Worm (Caenorhabditis elegans) whole organism, L4 larva: ENCODE measurements around the gene rme-1.

Experiments used
- Y105C5A.15 ChIP-seq: fragments of 200-800 bp; sonication (Bioruptor generic); IDR thresholded peaks from 2 replicates; pipeline ENCODE4 v1.3.6; 2022; ENCODE audit warnings: missing genetic modification characterization, missing compliant biosample characterization
- Y48G9A.11 ChIP-seq: fragments of 200-800 bp; sonication (Bioruptor generic); IDR thresholded peaks from 2 replicates; pipeline ENCODE4 v1.3.6; 2022; ENCODE audit warnings: missing genetic modification reagents, missing genetic modification characterization, missing compliant biosample characterization
- Y5F2A.4 ChIP-seq: fragments of 200-800 bp; sonication (Bioruptor generic); optimal IDR thresholded peaks from 2 replicates; lab custom pipeline; 2018; ENCODE audit warnings: mild to moderate bottlenecking, missing genetic modification characterization, missing compliant biosample characterization
- ZK546.5 ChIP-seq, 2 experiments: sonication (generic microtip); optimal IDR thresholded peaks; 2 replicates each; lab custom pipeline; 2017; ENCODE audit warnings: missing biosample characterization in 2 of 2, missing genetic modification characterization in 2 of 2
- aha-1 ChIP-seq: fragments of 150-350 bp; peaks from one replicate; lab custom pipeline; 2014; ENCODE audit warnings: missing biosample characterization, missing genetic modification characterization
- aly-2 ChIP-seq: sonication (generic microtip); optimal IDR thresholded peaks from 2 replicates; lab custom pipeline; 2018; ENCODE audit warnings: missing biosample characterization, missing genetic modification characterization
- ceh-62 ChIP-seq: sonication (generic microtip); optimal IDR thresholded peaks from 2 replicates; lab custom pipeline; 2017; ENCODE audit warnings: missing biosample characterization, missing genetic modification characterization
- cey-2 ChIP-seq: sonication (generic microtip); optimal IDR thresholded peaks from 3 replicates; lab custom pipeline; 2017; ENCODE audit warnings: missing genetic modification characterization, mild to moderate bottlenecking, missing compliant biosample characterization, antibody characterized with exemption, borderline replicate concordance; ENCODE audit not compliant: insufficient read depth
- daf-12 ChIP-seq: fragments of 150-350 bp; optimal IDR thresholded peaks from 2 replicates; lab custom pipeline; 2014; ENCODE audit warnings: missing biosample characterization, missing genetic modification reagents, missing genetic modification characterization
- daf-16 ChIP-seq, 3 experiments: sonication (generic microtip); optimal IDR thresholded peaks; 2 replicates each; lab custom pipeline; 2016 to 2017; ENCODE audit warnings: missing genetic modification characterization in 3 of 3, missing genetic modification reagents in 3 of 3, mild to moderate bottlenecking in 2 of 3, missing compliant biosample characterization in 2 of 3, missing biosample characterization in 1 of 3, moderate library complexity in 1 of 3
- daf-19 ChIP-seq: fragments of 200-800 bp; sonication (Bioruptor generic); conservative IDR thresholded peaks from 2 replicates; pipeline ENCODE4 v1.3.6; 2022; ENCODE audit warnings: missing genetic modification characterization, missing compliant biosample characterization
- dmd-6 ChIP-seq: fragments of 200-800 bp; sonication (Bioruptor generic); IDR thresholded peaks from 2 replicates; pipeline ENCODE4 v1.3.6; 2022; ENCODE audit warnings: missing genetic modification reagents, missing genetic modification characterization, missing compliant biosample characterization
- dmd-9 ChIP-seq: fragments of 200-800 bp; sonication (Bioruptor generic); IDR thresholded peaks from 2 replicates; pipeline ENCODE4 v1.3.6; 2022; ENCODE audit warnings: missing genetic modification reagents, missing genetic modification characterization, missing compliant biosample characterization
- dve-1 ChIP-seq: sonication (generic microtip); optimal IDR thresholded peaks from 2 replicates; lab custom pipeline; 2017; ENCODE audit warnings: antibody characterized with exemption, mild to moderate bottlenecking, missing genetic modification characterization, missing compliant biosample characterization; ENCODE audit not compliant: insufficient read depth
- hif-1 ChIP-seq, 2 experiments: sonication (generic microtip); optimal IDR thresholded peaks; 2 replicates each; lab custom pipeline; 2016 to 2017; ENCODE audit warnings: missing compliant biosample characterization in 2 of 2, missing genetic modification characterization in 2 of 2, missing genetic modification reagents in 2 of 2, missing genotype in 2 of 2, mild to moderate bottlenecking in 1 of 2
- hlh-11 ChIP-seq: fragments of 200-800 bp; sonication (Bioruptor generic); optimal IDR thresholded peaks from 2 replicates; lab custom pipeline; 2018; ENCODE audit warnings: mild to moderate bottlenecking, missing genetic modification characterization, missing compliant biosample characterization
- hlh-30 ChIP-seq: sonication (generic microtip); optimal IDR thresholded peaks from 2 replicates; lab custom pipeline; 2017; ENCODE audit warnings: antibody characterized with exemption, mild to moderate bottlenecking, missing genetic modification characterization, missing compliant biosample characterization; ENCODE audit not compliant: insufficient read depth
- lim-7 ChIP-seq: fragments of 200-800 bp; sonication (Bioruptor generic); IDR thresholded peaks from 2 replicates; pipeline ENCODE4 v1.3.6; 2022; ENCODE audit warnings: missing genetic modification characterization, missing compliant biosample characterization
- lin-1 ChIP-seq: fragments of 200-800 bp; sonication (Bioruptor generic); IDR thresholded peaks from 2 replicates; pipeline ENCODE4 v1.3.6; 2022; ENCODE audit warnings: missing genetic modification reagents, missing genetic modification characterization, missing compliant biosample characterization
- lin-13 ChIP-seq: fragments of 150-350 bp; optimal IDR thresholded peaks from 2 replicates; lab custom pipeline; 2014; ENCODE audit warnings: missing biosample characterization, missing genetic modification reagents, missing genetic modification characterization
- lin-29 ChIP-seq: fragments of 200-800 bp; sonication (Bioruptor generic); IDR thresholded peaks from 2 replicates; pipeline ENCODE4 v1.3.6; 2022; ENCODE audit warnings: missing genetic modification reagents, missing genetic modification characterization, missing compliant biosample characterization
- lin-38 ChIP-seq: fragments of 200-800 bp; sonication (Bioruptor generic); IDR thresholded peaks from 2 replicates; pipeline ENCODE4 v1.3.6; 2022; ENCODE audit warnings: missing genetic modification reagents, missing genetic modification characterization, missing compliant biosample characterization
- lsy-2 ChIP-seq, 2 experiments: fragments of 150-350 bp in 1 of 2; sonication (generic microtip) in 1 of 2; optimal IDR thresholded peaks; 2 replicates each; lab custom pipeline; 2014 to 2017; ENCODE audit warnings: missing biosample characterization in 2 of 2, missing genetic modification characterization in 2 of 2
- mdl-1 ChIP-seq, 2 experiments: fragments of 150-350 bp in 1 of 2; sonication (generic microtip) in 1 of 2; optimal IDR thresholded peaks; 2 replicates each; lab custom pipeline; 2014 to 2017; ENCODE audit warnings: missing biosample characterization in 2 of 2, missing genetic modification characterization in 2 of 2
- mdt-29 ChIP-seq: fragments of 200-800 bp; sonication (Bioruptor generic); IDR thresholded peaks from 2 replicates; pipeline ENCODE4 v1.3.6; 2022; ENCODE audit warnings: missing genetic modification reagents, missing genetic modification characterization, missing compliant biosample characterization
- mxl-3 ChIP-seq: fragments of 200-800 bp; sonication (Bioruptor generic); optimal IDR thresholded peaks from 2 replicates; lab custom pipeline; 2018; ENCODE audit warnings: mild to moderate bottlenecking, missing genetic modification characterization, missing compliant biosample characterization
- nhr-25 ChIP-seq: sonication (generic microtip); optimal IDR thresholded peaks from 2 replicates; lab custom pipeline; 2017; ENCODE audit warnings: missing genetic modification characterization, mild to moderate bottlenecking, missing compliant biosample characterization, antibody characterized with exemption, moderate library complexity, borderline replicate concordance; ENCODE audit not compliant: insufficient read depth
- nhr-28 ChIP-seq: fragments of 150-350 bp; optimal IDR thresholded peaks from 2 replicates; lab custom pipeline; 2014; ENCODE audit warnings: missing biosample characterization, missing genetic modification characterization
- nhr-48 ChIP-seq: sonication (generic microtip); optimal IDR thresholded peaks from 2 replicates; lab custom pipeline; 2016; ENCODE audit warnings: mild to moderate bottlenecking, missing genetic modification characterization, missing compliant biosample characterization
- pha-4 ChIP-seq, 2 experiments: fragments of 150-350 bp in 1 of 2; fragments of 200-800 bp in 1 of 2; sonication (Bioruptor generic) in 1 of 2; IDR thresholded peaks in 1 of 2; optimal IDR thresholded peaks in 1 of 2; 2 replicates each; pipeline versions ENCODE4 v1.3.6 to Lab custom; 2014 to 2022; ENCODE audit warnings: missing genetic modification characterization in 2 of 2, missing genetic modification reagents in 2 of 2, missing biosample characterization in 1 of 2, missing compliant biosample characterization in 1 of 2
- sdz-12 ChIP-seq: fragments of 200-800 bp; sonication (Bioruptor generic); optimal IDR thresholded peaks from 2 replicates; lab custom pipeline; 2018; ENCODE audit warnings: mild to moderate bottlenecking, missing genetic modification characterization, missing compliant biosample characterization
- spr-1 ChIP-seq: sonication (generic microtip); optimal IDR thresholded peaks from 2 replicates; lab custom pipeline; 2016; ENCODE audit warnings: mild to moderate bottlenecking, missing genetic modification characterization, missing compliant biosample characterization
- tra-1 ChIP-seq: fragments of 200-800 bp; sonication (Bioruptor generic); IDR thresholded peaks from 2 replicates; pipeline ENCODE4 v1.3.6; 2022; ENCODE audit warnings: missing genetic modification reagents, missing genetic modification characterization, missing compliant biosample characterization
- unc-62 ChIP-seq, 3 experiments: fragments of 150-350 bp in 1 of 3; sonication (generic microtip); optimal IDR thresholded peaks in 2 of 3; peaks in 1 of 3; 1 replicate in 1 of 3; 2 replicates in 2 of 3; lab custom pipeline; 2014 to 2017; ENCODE audit warnings: missing biosample characterization in 3 of 3, missing genetic modification characterization in 3 of 3, missing genetic modification reagents in 3 of 3, missing genotype in 1 of 3
- zip-2 ChIP-seq: fragments of 150-350 bp; optimal IDR thresholded peaks from 2 replicates; lab custom pipeline; 2014; ENCODE audit warnings: missing biosample characterization, missing genetic modification characterization
- ztf-7 ChIP-seq: fragments of 150-350 bp; optimal IDR thresholded peaks from 2 replicates; lab custom pipeline; 2014; ENCODE audit warnings: missing biosample characterization, missing genetic modification characterization

Gene rme-1

ce11 chrV:6233952-6234351, 25.3 kb downstream of the rme-1 start (continued):
- TF ChIP-seq ztf-7 (tag; lab: Kevin White, UChicago), result no peak
- TF ChIP-seq, all 104 proteins: peak for 0

ce11 chrV:6234876-6235275, 26.2 kb downstream of the rme-1 start, which contains the start of gene K08B12.3:
Gene K08B12.3, plus strand, starts transcription at chrV:6235176.
- TF ChIP-seq cey-2 (tag; lab: Kevin White, UChicago) (no peak), mdt-29 (GFP tag; lab: Robert Waterston, UW) (no peak), spr-1 (tag; lab: Kevin White, UChicago) (no peak), lin-38 (GFP tag; lab: Robert Waterston, UW) (peak; percentile 51), sdz-12 (GFP tag; lab: Kevin White, UChicago) (no peak), Y5F2A.4 (no peak), nhr-25 (tag; lab: Kevin White, UChicago) (no peak), ZK546.5 (tag; optimal IDR thresholded peaks at IDR 0.05; lab: Kevin White, UChicago) (no peak), lsy-2 (tag; optimal IDR thresholded peaks at IDR 0.05; lab: Kevin White, UChicago) (peak in 1 of 2 experiments; percentile 13), Y105C5A.15 (GFP tag; lab: Robert Waterston, UW) (no peak), dve-1 (tag; lab: Kevin White, UChicago) (peak; percentile 4)

ce11 chrV:6238347-6238746, 29.7 kb downstream of the rme-1 start:
- TF ChIP-seq sdz-12 (GFP tag; lab: Kevin White, UChicago) (no peak), mdl-1 (tag; optimal IDR thresholded peaks at IDR 0.05; lab: Kevin White, UChicago) (peak; percentile 62 to 83), daf-12 (tag; lab: Kevin White, UChicago) (no peak), nhr-28 (tag; lab: Kevin White, UChicago) (peak; percentile 48), lin-1 (no peak), hlh-30 (tag; lab: Kevin White, UChicago) (peak; percentile 84), ceh-62 (tag; lab: Kevin White, UChicago) (no peak), dmd-9 (no peak), lim-7 (GFP tag; lab: Robert Waterston, UW) (no peak), mxl-3 (GFP tag; lab: Kevin White, UChicago) (peak; percentile 40), tra-1 (peak; percentile 86), aly-2 (tag; lab: Kevin White, UChicago) (no peak), hif-1 (tag; optimal IDR thresholded peaks at IDR 0.05; lab: Kevin White, UChicago) (peak in 1 of 2 experiments; percentile 37), unc-62 (GFP tag; optimal IDR thresholded peaks at IDR 0.05 in 1 of 2; lab: Kevin White, UChicago) (peak in 1 of 2 experiments; percentile 93), unc-62 (tag; optimal IDR thresholded peaks at IDR 0.05; lab: Kevin White, UChicago) (no peak), ztf-7 (tag; lab: Kevin White, UChicago) (no peak), lin-29 (GFP tag; lab: Robert Waterston, UW) (0 out of 2 replicates have a peak, but pooled peaks have one; percentile 42), dmd-6 (peak; percentile 86), daf-16 (GFP tag; optimal IDR thresholded peaks at IDR 0.05; lab: Kevin White, UChicago) (no peak), daf-16 (tag; optimal IDR thresholded peaks at IDR 0.05; lab: Kevin White, UChicago) (peak; percentile 2), pha-4 (GFP tag; IDR thresholded peaks at IDR 0.05; lab: Robert Waterston, UW) (no peak), pha-4 (tag; optimal IDR thresholded peaks at IDR 0.05; lab: Kevin White, UChicago) (no peak), daf-19 (no peak), zip-2 (tag; lab: Kevin White, UChicago) (no peak), nhr-48 (tag; lab: Kevin White, UChicago) (peak; percentile 99), hlh-11 (peak; percentile 83), lin-13 (GFP tag; lab: Kevin White, UChicago) (no peak), Y48G9A.11 (GFP tag; lab: Robert Waterston, UW) (no peak), aha-1 (tag; lab: Kevin White, UChicago) (peak; percentile 3)
- TF ChIP-seq, all 104 proteins: peak for 13
